Fruit fly (Drosophila melanogaster) Kc167 (cell line): Measurements from ENCODE around the gene CG12945.

Experiments
- Myc ChIP-seq: fragments of >200 bp; optimal IDR thresholded peaks from 2 replicates; lab custom pipeline; 2017; ENCODE audit warnings: missing external identifiers
- h ChIP-seq: fragments of >200 bp; optimal IDR thresholded peaks from 3 replicates; lab custom pipeline; 2018; ENCODE audit warnings: missing external identifiers
- insv ChIP-seq: fragments of >200 bp; optimal IDR thresholded peaks from 3 replicates; lab custom pipeline; 2018; ENCODE audit warnings: missing external identifiers
- psq ChIP-seq: fragments of >200 bp; optimal IDR thresholded peaks from 2 replicates; lab custom pipeline; 2017; ENCODE audit warnings: missing external identifiers
- ttk ChIP-seq: sonication (Bioruptor generic); optimal IDR thresholded peaks from 2 replicates; lab custom pipeline; 2017; ENCODE audit warnings: missing external identifiers

- TF ChIP-seq h (lab: Kevin White, UChicago) (no peak), psq (lab: Kevin White, UChicago) (no peak), Myc (lab: Kevin White, UChicago) (no peak), insv (lab: Kevin White, UChicago) (no peak), ttk (no peak)
Observed at dm6 chr3R:9746267-9746666, 44.8 kb downstream of the CG12945 start, which contains the start of gene CG34409.
